Worm (Caenorhabditis elegans): ENCODE results near the gene C14A6.5.

- no peak for TF ChIP-seq unc-62 (GFP tag; optimal IDR thresholded peaks at IDR 0.05)
- TF ChIP-seq ztf-22 (GFP tag; optimal IDR thresholded peaks at IDR 0.05) = no peak
- TF ChIP-seq rcor-1 (GFP tag; IDR thresholded peaks at IDR 0.05) = no peak
- TF ChIP-seq bed-2 (GFP tag; IDR thresholded peaks at IDR 0.05) = no peak
- no peak for TF ChIP-seq rec-8 (tag; optimal IDR thresholded peaks at IDR 0.05)
- TF ChIP-seq F52B5.7 (tag; optimal IDR thresholded peaks at IDR 0.05) = no peak
- no peak for TF ChIP-seq F49E8.2 (tag; optimal IDR thresholded peaks at IDR 0.05; ENCODE audit: insufficient read depth)
- TF ChIP-seq attf-3 (GFP tag; conservative IDR thresholded peaks at IDR 0.05) = no peak
Measured at ce11 chrV:18162568-18162967, 2.1 kb downstream of the C14A6.5 start, which contains the start of gene C14A6.12.
